Worm (Caenorhabditis elegans) whole organism, L1 larva: ENCODE results near the gene suox-1.

Experiments
- C16A3.4 ChIP-seq: fragments of 150-350 bp; optimal IDR thresholded peaks from 2 replicates; lab custom pipeline; 2014; ENCODE audit warnings: missing biosample characterization, missing genetic modification characterization
- C34B4.2 ChIP-seq: sonication (generic microtip); optimal IDR thresholded peaks from 2 replicates; lab custom pipeline; 2017; ENCODE audit warnings: mild to moderate bottlenecking, missing genetic modification characterization, missing compliant biosample characterization
- aha-1 ChIP-seq: fragments of 150-350 bp; optimal IDR thresholded peaks from 2 replicates; lab custom pipeline; 2014; ENCODE audit warnings: missing biosample characterization, missing genetic modification characterization
- alr-1 ChIP-seq: fragments of 200-800 bp; sonication (Bioruptor generic); optimal IDR thresholded peaks from 2 replicates; lab custom pipeline; 2018; ENCODE audit warnings: borderline replicate concordance, mild to moderate bottlenecking, missing genetic modification characterization, missing compliant biosample characterization
- aly-2 ChIP-seq: fragments of 150-350 bp; optimal IDR thresholded peaks from 2 replicates; lab custom pipeline; 2014; ENCODE audit warnings: missing biosample characterization, missing genetic modification characterization
- blmp-1 ChIP-seq: fragments of 150-350 bp; optimal IDR thresholded peaks from 2 replicates; lab custom pipeline; 2014; ENCODE audit warnings: missing biosample characterization, missing genetic modification characterization
- ceh-63 ChIP-seq: fragments of 200-800 bp; sonication (Bioruptor generic); optimal IDR thresholded peaks from 2 replicates; lab custom pipeline; 2018; ENCODE audit warnings: mild to moderate bottlenecking, missing genetic modification characterization, missing compliant biosample characterization
- ceh-8 ChIP-seq: fragments of 200-800 bp; sonication (Bioruptor generic); optimal IDR thresholded peaks from 2 replicates; lab custom pipeline; 2018; ENCODE audit warnings: mild to moderate bottlenecking, missing genetic modification characterization, moderate library complexity, missing compliant biosample characterization
- ceh-88 ChIP-seq: fragments of 200-800 bp; sonication (Bioruptor generic); IDR thresholded peaks from 2 replicates; pipeline ENCODE4 v1.3.6; 2022; ENCODE audit warnings: missing genetic modification characterization, missing compliant biosample characterization
- ceh-90 ChIP-seq: sonication (generic microtip); optimal IDR thresholded peaks from 2 replicates; lab custom pipeline; 2016; ENCODE audit warnings: missing genetic modification characterization, missing compliant biosample characterization
- ces-1 ChIP-seq: fragments of 150-350 bp; optimal IDR thresholded peaks from 2 replicates; lab custom pipeline; 2014; ENCODE audit warnings: missing biosample characterization, missing genetic modification reagents, missing genetic modification characterization
- dsc-1 ChIP-seq: sonication (generic microtip); optimal IDR thresholded peaks from 2 replicates; lab custom pipeline; 2016; ENCODE audit warnings: mild to moderate bottlenecking, missing genetic modification characterization, missing compliant biosample characterization
- efl-3 ChIP-seq: fragments of 200-800 bp; sonication (Bioruptor generic); optimal IDR thresholded peaks from 2 replicates; lab custom pipeline; 2018; ENCODE audit warnings: mild to moderate bottlenecking, missing genetic modification characterization, missing compliant biosample characterization
- egl-13 ChIP-seq: sonication (generic microtip); optimal IDR thresholded peaks from 2 replicates; lab custom pipeline; 2016; ENCODE audit warnings: missing genotype, missing genetic modification reagents, missing genetic modification characterization, missing compliant biosample characterization
- elt-2 ChIP-seq: sonication (generic microtip); optimal IDR thresholded peaks from 2 replicates; lab custom pipeline; 2016; ENCODE audit warnings: missing genetic modification characterization, mild to moderate bottlenecking, inconsistent platforms, missing compliant biosample characterization, missing genetic modification reagents
- elt-3 ChIP-seq, 6 experiments: fragments of 150-350 bp in 1 of 6; sonication (generic microtip); optimal IDR thresholded peaks; 2 replicates each; lab custom pipeline; 2017 to 2018; ENCODE audit warnings: missing biosample characterization in 6 of 6, missing genetic modification characterization in 6 of 6, inconsistent platforms in 1 of 6
- ets-5 ChIP-seq: fragments of 200-800 bp; sonication (Bioruptor generic); IDR thresholded peaks from 2 replicates; pipeline ENCODE4 v1.3.6; 2022; ENCODE audit warnings: missing genetic modification characterization, missing compliant biosample characterization
- fkh-4 ChIP-seq: sonication (generic microtip); optimal IDR thresholded peaks from 2 replicates; lab custom pipeline; 2016; ENCODE audit warnings: missing compliant biosample characterization, missing genetic modification characterization, borderline replicate concordance
- fkh-8 ChIP-seq: sonication (generic microtip); optimal IDR thresholded peaks from 2 replicates; lab custom pipeline; 2016; ENCODE audit warnings: mild to moderate bottlenecking, missing genetic modification characterization, missing compliant biosample characterization
- grh-1 ChIP-seq: fragments of 200-800 bp; sonication (Bioruptor generic); IDR thresholded peaks from 2 replicates; pipeline ENCODE4 v1.3.6; 2022; ENCODE audit warnings: missing genetic modification reagents, missing genetic modification characterization, missing compliant biosample characterization
- hlh-17 ChIP-seq: fragments of 200-800 bp; sonication (Bioruptor generic); optimal IDR thresholded peaks from 2 replicates; lab custom pipeline; 2018; ENCODE audit warnings: missing genetic modification characterization, mild to moderate bottlenecking, missing compliant biosample characterization, moderate library complexity, borderline replicate concordance
- irx-1 ChIP-seq: sonication (generic microtip); optimal IDR thresholded peaks from 2 replicates; lab custom pipeline; 2016; ENCODE audit warnings: missing genetic modification characterization, missing compliant biosample characterization
- isw-1 ChIP-seq: fragments of 200-800 bp; sonication (Bioruptor generic); IDR thresholded peaks from 2 replicates; pipeline ENCODE4 v1.3.6; 2022; ENCODE audit warnings: missing genetic modification characterization, missing compliant biosample characterization
- jun-1 ChIP-seq: fragments of 150-350 bp; optimal IDR thresholded peaks from 2 replicates; lab custom pipeline; 2014; ENCODE audit warnings: missing biosample characterization, missing genetic modification reagents, missing genetic modification characterization
- lin-14 ChIP-seq: fragments of 200-800 bp; sonication (Bioruptor generic); optimal IDR thresholded peaks from 2 replicates; lab custom pipeline; 2018; ENCODE audit warnings: mild to moderate bottlenecking, missing genetic modification characterization, moderate library complexity, missing compliant biosample characterization
- lin-15B ChIP-seq: fragments of 150-350 bp; sonication (generic microtip); optimal IDR thresholded peaks from 3 replicates; lab custom pipeline; 2014; ENCODE audit warnings: missing biosample characterization, missing genetic modification characterization
- lin-35 ChIP-seq, 2 experiments: fragments of 150-350 bp; optimal IDR thresholded peaks; 2 replicates each; lab custom pipeline; 2014; ENCODE audit warnings: missing biosample characterization in 2 of 2, missing genetic modification characterization in 2 of 2, missing genetic modification reagents in 2 of 2
- lir-3 ChIP-seq: sonication (generic microtip); optimal IDR thresholded peaks from 2 replicates; lab custom pipeline; 2016; ENCODE audit warnings: mild to moderate bottlenecking, missing genetic modification characterization, moderate library complexity, missing compliant biosample characterization; ENCODE audit not compliant: poor library complexity
- mab-9 ChIP-seq: fragments of 200-800 bp; sonication (Bioruptor generic); IDR thresholded peaks from 2 replicates; pipeline ENCODE4 v1.3.6; 2022; ENCODE audit warnings: missing genetic modification reagents, missing genetic modification characterization, missing compliant biosample characterization
- mef-2 ChIP-seq: fragments of 150-350 bp; optimal IDR thresholded peaks from 2 replicates; lab custom pipeline; 2014; ENCODE audit warnings: missing biosample characterization, missing genetic modification characterization
- mep-1 ChIP-seq: fragments of 150-350 bp; optimal IDR thresholded peaks from 2 replicates; lab custom pipeline; 2014; ENCODE audit warnings: missing biosample characterization, missing genetic modification characterization
- nhr-11 ChIP-seq: fragments of 150-350 bp; optimal IDR thresholded peaks from 2 replicates; lab custom pipeline; 2014; ENCODE audit warnings: missing biosample characterization, missing genetic modification characterization
- nhr-12 ChIP-seq: sonication (generic microtip); optimal IDR thresholded peaks from 2 replicates; lab custom pipeline; 2017; ENCODE audit warnings: missing biosample characterization, missing genetic modification characterization
- nhr-20 ChIP-seq: sonication (generic microtip); optimal IDR thresholded peaks from 2 replicates; lab custom pipeline; 2016; ENCODE audit warnings: mild to moderate bottlenecking, missing genetic modification characterization, missing compliant biosample characterization
- nhr-71 ChIP-seq: sonication (generic microtip); optimal IDR thresholded peaks from 2 replicates; lab custom pipeline; 2016; ENCODE audit warnings: mild to moderate bottlenecking, missing genetic modification characterization, moderate library complexity, missing compliant biosample characterization
- nhr-76 ChIP-seq: sonication (generic microtip); optimal IDR thresholded peaks from 2 replicates; lab custom pipeline; 2017; ENCODE audit warnings: missing biosample characterization, missing genetic modification characterization
- nhr-77 ChIP-seq: fragments of 150-350 bp; optimal IDR thresholded peaks from 2 replicates; lab custom pipeline; 2014; ENCODE audit warnings: missing biosample characterization, missing genetic modification characterization
- nhr-85 ChIP-seq: sonication (generic microtip); peaks from one replicate; lab custom pipeline; 2016; ENCODE audit warnings: missing genetic modification characterization, inconsistent platforms, missing compliant biosample characterization
- nhr-90 ChIP-seq: sonication (generic microtip); optimal IDR thresholded peaks from 2 replicates; lab custom pipeline; 2016; ENCODE audit warnings: mild to moderate bottlenecking, missing genetic modification characterization, missing compliant biosample characterization; ENCODE audit not compliant: poor library complexity
- pag-3 ChIP-seq: sonication (generic microtip); optimal IDR thresholded peaks from 2 replicates; lab custom pipeline; 2017; ENCODE audit warnings: missing genetic modification characterization, mild to moderate bottlenecking, missing compliant biosample characterization, antibody characterized with exemption, borderline replicate concordance; ENCODE audit not compliant: insufficient read depth
- pax-3 ChIP-seq: fragments of 200-800 bp; sonication (Bioruptor generic); optimal IDR thresholded peaks from 2 replicates; lab custom pipeline; 2018; ENCODE audit warnings: mild to moderate bottlenecking, missing genetic modification characterization, moderate library complexity, missing compliant biosample characterization
- snpc-4 ChIP-seq: fragments of 150-350 bp; optimal IDR thresholded peaks from 2 replicates; lab custom pipeline; 2014; ENCODE audit warnings: missing biosample characterization, missing genetic modification characterization
- snu-23 ChIP-seq: sonication (generic microtip); optimal IDR thresholded peaks from 2 replicates; lab custom pipeline; 2016; ENCODE audit warnings: missing genetic modification characterization, missing compliant biosample characterization
- sox-4 ChIP-seq: sonication (generic microtip); optimal IDR thresholded peaks from 2 replicates; lab custom pipeline; 2016; ENCODE audit warnings: missing genetic modification characterization, missing compliant biosample characterization
- sptf-1 ChIP-seq: fragments of 150-350 bp; optimal IDR thresholded peaks from 2 replicates; lab custom pipeline; 2014; ENCODE audit warnings: missing biosample characterization, missing genetic modification characterization
- swsn-7 ChIP-seq: sonication (generic microtip); optimal IDR thresholded peaks from 2 replicates; lab custom pipeline; 2016; ENCODE audit warnings: missing genetic modification characterization, missing compliant biosample characterization
- tbx-2 ChIP-seq: sonication (generic microtip); optimal IDR thresholded peaks from 2 replicates; lab custom pipeline; 2016; ENCODE audit warnings: missing genetic modification characterization, missing compliant biosample characterization
- tlp-1 ChIP-seq: fragments of 150-350 bp; optimal IDR thresholded peaks from 2 replicates; lab custom pipeline; 2014; ENCODE audit warnings: missing biosample characterization, missing genetic modification characterization
- unc-98 ChIP-seq: fragments of 200-800 bp; sonication (Bioruptor generic); IDR thresholded peaks from 2 replicates; pipeline ENCODE4 v1.3.6; 2022; ENCODE audit warnings: missing genetic modification characterization, missing compliant biosample characterization
- xbp-1 ChIP-seq: sonication (generic microtip); optimal IDR thresholded peaks from 2 replicates; lab custom pipeline; 2016; ENCODE audit warnings: missing genetic modification characterization, missing compliant biosample characterization
- zag-1 ChIP-seq: fragments of 150-350 bp; optimal IDR thresholded peaks from 2 replicates; lab custom pipeline; 2014; ENCODE audit warnings: missing biosample characterization, missing genetic modification characterization
- ztf-11 ChIP-seq, 2 experiments: sonication (generic microtip); optimal IDR thresholded peaks; 2 replicates each; lab custom pipeline; 2016 to 2017; ENCODE audit warnings: missing genetic modification characterization in 2 of 2, missing biosample characterization in 1 of 2, missing compliant biosample characterization in 1 of 2
- ztf-4 ChIP-seq: fragments of 150-350 bp; optimal IDR thresholded peaks from 2 replicates; lab custom pipeline; 2014; ENCODE audit warnings: missing biosample characterization, missing genetic modification characterization

Gene suox-1

ce11 chrX:15492759-15493158, 4.6 kb upstream of the suox-1 start (continued):
- no peak for TF ChIP-seq alr-1 (tag; lab: Kevin White, UChicago)
- no peak for TF ChIP-seq aha-1 (tag; lab: Kevin White, UChicago)
- TF ChIP-seq fkh-4 (tag; lab: Kevin White, UChicago): no peak
- peak; percentile 64 for TF ChIP-seq xbp-1
- TF ChIP-seq lin-35 (GFP tag; optimal IDR thresholded peaks at IDR 0.05; lab: Kevin White, UChicago): peak; percentile 49 to 78
- TF ChIP-seq egl-13 (tag; lab: Kevin White, UChicago): peak; percentile 56
- TF ChIP-seq ztf-4: no peak
- TF ChIP-seq mab-9: no peak
- peak; percentile 84 for TF ChIP-seq nhr-71 (tag; lab: Kevin White, UChicago)
- peak; percentile 26 for TF ChIP-seq pax-3 (tag; lab: Kevin White, UChicago)
- peak; percentile 34 for TF ChIP-seq elt-2 (tag; lab: Kevin White, UChicago)
- TF ChIP-seq ceh-63 (GFP tag; lab: Kevin White, UChicago): no peak
- peak; percentile 88 for TF ChIP-seq nhr-85 (tag; lab: Kevin White, UChicago)
- TF ChIP-seq lir-3 (tag; lab: Kevin White, UChicago): peak; percentile 26
- peak; percentile 83 for TF ChIP-seq swsn-7 (tag; lab: Kevin White, UChicago)
- no peak for TF ChIP-seq efl-3 (GFP tag; lab: Kevin White, UChicago)
- no peak for TF ChIP-seq ceh-8 (GFP tag; lab: Kevin White, UChicago)
- TF ChIP-seq unc-98 (GFP tag; lab: Robert Waterston, UW): no peak
- no peak for TF ChIP-seq nhr-76 (tag; lab: Kevin White, UChicago)
- TF ChIP-seq lin-14 (GFP tag; lab: Kevin White, UChicago): peak; percentile 92
- no peak for TF ChIP-seq ets-5 (GFP tag; lab: Robert Waterston, UW)
- TF ChIP-seq nhr-77 (tag; lab: Kevin White, UChicago): peak; percentile 13
- TF ChIP-seq blmp-1 (tag; lab: Kevin White, UChicago): peak; percentile 51
- TF ChIP-seq hlh-17 (GFP tag; lab: Kevin White, UChicago): no peak
- TF ChIP-seq snpc-4 (tag; lab: Kevin White, UChicago): peak; percentile 57
- TF ChIP-seq nhr-90 (tag; lab: Kevin White, UChicago): peak; percentile 74
- TF ChIP-seq ztf-11 (tag; optimal IDR thresholded peaks at IDR 0.05; lab: Kevin White, UChicago): peak in 1 of 2 experiments; percentile 30
- TF ChIP-seq sox-4 (tag; lab: Kevin White, UChicago): no peak
- peak; percentile 71 for TF ChIP-seq fkh-8 (tag; lab: Kevin White, UChicago)
- peak; percentile 76 for TF ChIP-seq dsc-1 (tag; lab: Kevin White, UChicago)
- no peak for TF ChIP-seq mef-2
- TF ChIP-seq nhr-20: peak; percentile 76
- no peak for TF ChIP-seq ces-1 (GFP tag; lab: Kevin White, UChicago)
- peak in 1 of 6 experiments; percentile 14 for TF ChIP-seq elt-3 (tag; optimal IDR thresholded peaks at IDR 0.05; lab: Kevin White, UChicago)
- peak; percentile 50 for TF ChIP-seq grh-1 (GFP tag; lab: Robert Waterston, UW)
- TF ChIP-seq pag-3: no peak
- TF ChIP-seq zag-1 (tag; lab: Kevin White, UChicago): no peak
- TF ChIP-seq tbx-2 (tag; lab: Kevin White, UChicago): peak; percentile 74
- peak; percentile 76 for TF ChIP-seq mep-1
- peak; percentile 28; the same call in 1 of the 2 replicates for TF ChIP-seq ceh-88 (GFP tag; lab: Robert Waterston, UW)
- TF ChIP-seq snu-23 (GFP tag; lab: Kevin White, UChicago): peak; percentile 81
- TF ChIP-seq C34B4.2 (tag; lab: Kevin White, UChicago): no peak
- TF ChIP-seq irx-1 (tag; lab: Kevin White, UChicago): peak; percentile 55
- peak; percentile 57 for TF ChIP-seq jun-1
- TF ChIP-seq lin-15B: peak; percentile 53
- TF ChIP-seq nhr-11 (tag; lab: Kevin White, UChicago): no peak
- no peak for TF ChIP-seq tlp-1 (tag; lab: Kevin White, UChicago)
- TF ChIP-seq ceh-90 (tag; lab: Kevin White, UChicago): no peak
- no peak for TF ChIP-seq sptf-1
- no peak for TF ChIP-seq aly-2
- TF ChIP-seq nhr-12: no peak
- peak; percentile 52 for TF ChIP-seq C16A3.4 (tag; lab: Kevin White, UChicago)
- peak; percentile 25 for TF ChIP-seq isw-1 (GFP tag; lab: Robert Waterston, UW)
